Worm (Caenorhabditis elegans) whole organism, L1 larva: ENCODE data around the gene ZK353.3.
A peak's percentile ranks its signal among the peaks of the same experiment; 100 is the strongest.

Experiments used
- ceh-88 ChIP-seq: fragments of 200-800 bp; sonication (Bioruptor generic); IDR thresholded peaks from 2 replicates; pipeline ENCODE4 v1.3.6; 2022; ENCODE audit warnings: missing genetic modification characterization, missing compliant biosample characterization
- egl-27 ChIP-seq, 2 experiments: fragments of 150-350 bp in 1 of 2; sonication (generic microtip); optimal IDR thresholded peaks; 3 replicates each; lab custom pipeline; 2017 to 2018; ENCODE audit warnings: missing biosample characterization in 2 of 2, missing genetic modification characterization in 2 of 2, missing genetic modification reagents in 2 of 2
- fkh-10 ChIP-seq: sonication (generic microtip); optimal IDR thresholded peaks from 2 replicates; lab custom pipeline; 2017; ENCODE audit warnings: missing biosample characterization, missing genetic modification reagents, missing genetic modification characterization
- fos-1 ChIP-seq: fragments of 150-350 bp; optimal IDR thresholded peaks from 2 replicates; lab custom pipeline; 2014; ENCODE audit warnings: missing biosample characterization, missing genetic modification characterization
- lin-35 ChIP-seq, 2 experiments: fragments of 150-350 bp; optimal IDR thresholded peaks; 2 replicates each; lab custom pipeline; 2014; ENCODE audit warnings: missing biosample characterization in 2 of 2, missing genetic modification characterization in 2 of 2, missing genetic modification reagents in 2 of 2
- nhr-237 ChIP-seq: fragments of 150-350 bp; optimal IDR thresholded peaks from 2 replicates; lab custom pipeline; 2014; ENCODE audit warnings: missing biosample characterization, missing genetic modification characterization
- nhr-85 ChIP-seq: sonication (generic microtip); peaks from one replicate; lab custom pipeline; 2016; ENCODE audit warnings: missing genetic modification characterization, inconsistent platforms, missing compliant biosample characterization
- snpc-4 ChIP-seq: fragments of 150-350 bp; optimal IDR thresholded peaks from 2 replicates; lab custom pipeline; 2014; ENCODE audit warnings: missing biosample characterization, missing genetic modification characterization

ce11 chrIII:8363253-8364061, 32.3 kb upstream of the ZK353.3 start, which contains the start of gene R05D3.3:
- TF ChIP-seq fos-1 (tag; lab: Kevin White, UChicago) (no peak), ceh-88 (no peak), fkh-10 (GFP tag; lab: Kevin White, UChicago) (no peak), nhr-237 (tag; lab: Kevin White, UChicago) (no peak), nhr-85 (tag; lab: Kevin White, UChicago) (no peak), snpc-4 (tag; lab: Kevin White, UChicago) (no peak), egl-27 (tag; optimal IDR thresholded peaks at IDR 0.05; lab: Kevin White, UChicago) (no peak), lin-35 (GFP tag; optimal IDR thresholded peaks at IDR 0.05; lab: Kevin White, UChicago) (peak in 1 of 2 experiments; percentile 62)
